Fruit fly (Drosophila melanogaster) S2 (cell line): ENCODE data around the gene GluRIIA.

Source experiments
- CG8478 ChIP-seq: fragments of >200 bp; optimal IDR thresholded peaks from 2 replicates; lab custom pipeline; 2018
- CTCF ChIP-seq, 2 experiments: fragments of >200 bp; optimal IDR thresholded peaks; 2 replicates each; lab custom pipeline; 2018

- TF ChIP-seq CG8478 (lab: Kevin White, UChicago) (no peak), CTCF (optimal IDR thresholded peaks at IDR 0.05; lab: Kevin White, UChicago) (no peak)
Measured at dm6 chr2L:5507823-5508438, 46.9 kb upstream of the GluRIIA start.
